Worm (Caenorhabditis elegans): ENCODE measurements around the gene T16G1.2.
A peak's percentile ranks its signal among the peaks of the same experiment; 100 is the strongest.

The T16G1.2 gene

ce11 chrV:12901301-12901700 is 28.0 kb upstream of the T16G1.2 start:
- TF ChIP-seq unc-42 (tag; optimal IDR thresholded peaks at IDR 0.05) (peak; percentile 95), fax-1 (tag; optimal IDR thresholded peaks at IDR 0.05) (no peak)

- TF ChIP-seq hlh-13 (GFP tag; optimal IDR thresholded peaks at IDR 0.05) (no peak), lim-6 (tag; optimal IDR thresholded peaks at IDR 0.05) (no peak), mec-3 (tag; optimal IDR thresholded peaks at IDR 0.05; ENCODE audit: borderline replicate concordance) (no peak), npax-4 (tag; optimal IDR thresholded peaks at IDR 0.05) (no peak), pat-9 (tag; optimal IDR thresholded peaks at IDR 0.05) (no peak), zip-5 (tag; optimal IDR thresholded peaks at IDR 0.05) (no peak)
Measured at ce11 chrV:12904054-12904453, 25.2 kb upstream of the T16G1.2 start, which contains the start of gene ttr-27. Gene ttr-27 (minus strand): TSS chrV:12904098.

ce11 chrV:12905074-12905473 is 24.2 kb upstream of the T16G1.2 start, which contains the start of gene ttr-28:
Gene ttr-28 (minus strand): TSS chrV:12905174.
- no peak for TF ChIP-seq sdc-2 (tag; optimal IDR thresholded peaks at IDR 0.05)

ce11 chrV:12906732-12907131 is 22.6 kb upstream of the T16G1.2 start, which contains the start of gene ttr-29:
Gene ttr-29 (minus strand): TSS chrV:12906832.
- TF ChIP-seq pros-1 (tag; optimal IDR thresholded peaks at IDR 0.05) (no peak), dmd-4 (tag; optimal IDR thresholded peaks at IDR 0.05; ENCODE audit: borderline replicate concordance) (no peak), ahr-1 (tag; optimal IDR thresholded peaks at IDR 0.05) (no peak), T23F11.4 (GFP tag; optimal IDR thresholded peaks at IDR 0.05) (no peak), fax-1 (tag; optimal IDR thresholded peaks at IDR 0.05) (no peak), C38D4.7 (GFP tag; optimal IDR thresholded peaks at IDR 0.05) (no peak), pax-1 (tag; optimal IDR thresholded peaks at IDR 0.05) (no peak), che-1 (tag; optimal IDR thresholded peaks at IDR 0.05) (no peak), ceh-31 (tag; optimal IDR thresholded peaks at IDR 0.05) (no peak), dve-1 (tag; optimal IDR thresholded peaks at IDR 0.05) (no peak), ama-1 (optimal IDR thresholded peaks at IDR 0.05) (no peak), pat-9 (tag; optimal IDR thresholded peaks at IDR 0.05) (no peak), syd-9 (tag; optimal IDR thresholded peaks at IDR 0.05) (no peak), elt-4 (tag; optimal IDR thresholded peaks at IDR 0.05) (no peak), npax-4 (tag; optimal IDR thresholded peaks at IDR 0.05) (no peak)

- TF ChIP-seq ets-4 (tag; optimal IDR thresholded peaks at IDR 0.05) (no peak), unc-55 (GFP tag; optimal IDR thresholded peaks at IDR 0.05) (peak; percentile 73), dve-1 (tag; optimal IDR thresholded peaks at IDR 0.05) (no peak), pros-1 (tag; optimal IDR thresholded peaks at IDR 0.05) (no peak)
Measured at ce11 chrV:12907436-12907835, 21.8 kb upstream of the T16G1.2 start.

- no peak for TF ChIP-seq syd-9 (tag; optimal IDR thresholded peaks at IDR 0.05)
- peak; percentile 6 for TF ChIP-seq ceh-34 (tag; optimal IDR thresholded peaks at IDR 0.05)
Measured at ce11 chrV:12908614-12909013, 20.7 kb upstream of the T16G1.2 start.

- TF ChIP-seq elt-2 (tag; optimal IDR thresholded peaks at IDR 0.05) = peak; percentile 68
- no peak for TF ChIP-seq ceh-24 (tag; optimal IDR thresholded peaks at IDR 0.05)
Measured at ce11 chrV:12909544-12910157, 19.6 kb upstream of the T16G1.2 start, which contains the start of gene nid-1. Gene nid-1 (plus strand): TSS chrV:12910107.

- TF ChIP-seq che-1 (tag; optimal IDR thresholded peaks at IDR 0.05) = no peak
- TF ChIP-seq sdc-2 (tag; optimal IDR thresholded peaks at IDR 0.05) = no peak
- TF ChIP-seq ceh-2 (tag; optimal IDR thresholded peaks at IDR 0.05) = no peak
- no peak for TF ChIP-seq npax-4 (tag; optimal IDR thresholded peaks at IDR 0.05)
- no peak for TF ChIP-seq eyg-1 (tag; optimal IDR thresholded peaks at IDR 0.05)
- TF ChIP-seq ttx-3 (tag; optimal IDR thresholded peaks at IDR 0.05) = no peak
- TF ChIP-seq ceh-22 (tag; optimal IDR thresholded peaks at IDR 0.05) = no peak
- TF ChIP-seq hlh-15 (tag; optimal IDR thresholded peaks at IDR 0.05) = no peak
- no peak for TF ChIP-seq ceh-18 (tag; optimal IDR thresholded peaks at IDR 0.05)
- TF ChIP-seq pag-3 (tag; optimal IDR thresholded peaks at IDR 0.05; ENCODE audit: borderline replicate concordance) = no peak
- no peak for TF ChIP-seq elt-2 (tag; optimal IDR thresholded peaks at IDR 0.05)
- no peak for TF ChIP-seq hlh-13 (GFP tag; optimal IDR thresholded peaks at IDR 0.05)
- no peak for TF ChIP-seq ceh-6 (GFP tag; optimal IDR thresholded peaks at IDR 0.05)
- TF ChIP-seq pha-4 (tag; optimal IDR thresholded peaks at IDR 0.05) = no peak
- no peak for TF ChIP-seq sox-2 (GFP tag; IDR thresholded peaks at IDR 0.05)
- TF ChIP-seq fkh-10 (GFP tag; optimal IDR thresholded peaks at IDR 0.05) = no peak
- no peak for TF ChIP-seq T23F11.4 (GFP tag; optimal IDR thresholded peaks at IDR 0.05)
Measured at ce11 chrV:12919705-12920104, 9.6 kb upstream of the T16G1.2 start, which contains the start of gene lipl-1. Gene lipl-1 (plus strand): TSS chrV:12919986.

Data from whole organism, late embryonic.